Fruit fly (Drosophila melanogaster) whole organism, embryonic: ENCODE results near the gene Agpat3.

Source experiments
- CG10543 ChIP-seq: fragments of 200-800 bp; sonication (Bioruptor generic); optimal IDR thresholded peaks from 3 replicates; lab custom pipeline; 2017; ENCODE audit warnings: missing biosample characterization, mild to moderate bottlenecking, missing genetic modification characterization, moderate library complexity
- CG10979 ChIP-seq: fragments of 200-800 bp; sonication (Bioruptor generic); optimal IDR thresholded peaks from 2 replicates; lab custom pipeline; 2018; ENCODE audit warnings: missing biosample characterization, mild to moderate bottlenecking, missing genetic modification characterization, moderate library complexity
- CG11695 ChIP-seq: fragments of 200-800 bp; sonication (Bioruptor generic); IDR thresholded peaks from 3 replicates; pipeline ENCODE4 v1.3.6; 2022; ENCODE audit warnings: missing biosample characterization, missing genetic modification characterization
- CG12219 ChIP-seq: fragments of 200-800 bp; sonication (Bioruptor generic); optimal IDR thresholded peaks from 3 replicates; lab custom pipeline; 2018; ENCODE audit warnings: missing biosample characterization, mild to moderate bottlenecking, missing genetic modification characterization
- CG12942 ChIP-seq: fragments of 200-800 bp; sonication (Bioruptor generic); optimal IDR thresholded peaks from 3 replicates; lab custom pipeline; 2016; ENCODE audit warnings: missing biosample characterization, missing genetic modification characterization
- CG14667 ChIP-seq: fragments of 200-800 bp; sonication (Bioruptor generic); IDR thresholded peaks from 2 replicates; pipeline ENCODE4 v1.3.6; 2022; ENCODE audit warnings: missing biosample characterization, missing genetic modification characterization
- CG14710 ChIP-seq: fragments of 200-800 bp; sonication (Bioruptor generic); optimal IDR thresholded peaks from 3 replicates; lab custom pipeline; 2019; ENCODE audit warnings: missing biosample characterization, mild to moderate bottlenecking, missing genetic modification characterization, moderate library complexity
- CG31441 ChIP-seq: fragments of 200-800 bp; sonication (Bioruptor generic); IDR thresholded peaks from 2 replicates; pipeline ENCODE4 v1.3.6; 2022; ENCODE audit warnings: missing biosample characterization, missing genetic modification characterization
- CG32767 ChIP-seq: fragments of 200-800 bp; sonication (Bioruptor generic); IDR thresholded peaks from 2 replicates; pipeline ENCODE4 v1.3.6; 2022; ENCODE audit warnings: missing biosample characterization, missing genetic modification characterization
- CG3281 ChIP-seq: fragments of 200-800 bp; sonication (Bioruptor generic); optimal IDR thresholded peaks from 3 replicates; lab custom pipeline; 2017; ENCODE audit warnings: missing biosample characterization, mild to moderate bottlenecking, missing genetic modification characterization
- CG3407 ChIP-seq: fragments of 200-800 bp; sonication (Bioruptor generic); optimal IDR thresholded peaks from 2 replicates; lab custom pipeline; 2018; ENCODE audit warnings: missing biosample characterization, mild to moderate bottlenecking, missing genetic modification characterization
- CG4328 ChIP-seq: fragments of 200-800 bp; sonication (Bioruptor generic); optimal IDR thresholded peaks from 3 replicates; lab custom pipeline; 2017; ENCODE audit warnings: missing biosample characterization, missing genetic modification reagents, missing genetic modification characterization
- CG6683 ChIP-seq: fragments of 200-800 bp; sonication (Bioruptor generic); optimal IDR thresholded peaks from 2 replicates; lab custom pipeline; 2017; ENCODE audit warnings: missing biosample characterization, mild to moderate bottlenecking, missing genetic modification characterization, missing genetic modification reagents
- CG6791 ChIP-seq: fragments of 200-800 bp; sonication (Bioruptor generic); IDR thresholded peaks from 3 replicates; pipeline ENCODE4 v1.3.6; 2022; ENCODE audit warnings: missing biosample characterization, missing genetic modification characterization; ENCODE audit not compliant: partially characterized antibody
- CG8290 ChIP-seq, 3 experiments: fragments of 200-800 bp; sonication (Bioruptor generic); optimal IDR thresholded peaks; 2 replicates each; lab custom pipeline; 2016 to 2019; ENCODE audit warnings: missing biosample characterization in 3 of 3, missing genetic modification characterization in 3 of 3, mild to moderate bottlenecking in 2 of 3, moderate library complexity in 1 of 3
- CG9727 ChIP-seq: fragments of 200-800 bp; sonication (Bioruptor generic); optimal IDR thresholded peaks from 3 replicates; lab custom pipeline; 2017; ENCODE audit warnings: missing biosample characterization, mild to moderate bottlenecking, missing genetic modification characterization
- D19A ChIP-seq: fragments of 200-800 bp; optimal IDR thresholded peaks from 3 replicates; lab custom pipeline; 2019; ENCODE audit warnings: missing biosample characterization, mild to moderate bottlenecking, missing genetic modification characterization, moderate library complexity
- E2f2 ChIP-seq: fragments of 200-800 bp; sonication (Bioruptor generic); IDR thresholded peaks from 2 replicates; pipeline ENCODE4 v1.3.6; 2022; ENCODE audit warnings: missing biosample characterization, missing genetic modification characterization
- Elba2 ChIP-seq: fragments of 200-800 bp; sonication (Bioruptor generic); optimal IDR thresholded peaks from 3 replicates; lab custom pipeline; 2016; ENCODE audit warnings: missing biosample characterization, missing genetic modification characterization
- H2.0 ChIP-seq: fragments of 200-800 bp; sonication (Bioruptor generic); IDR thresholded peaks from 2 replicates; pipeline ENCODE4 v1.3.6; 2022; ENCODE audit warnings: missing biosample characterization, missing genetic modification characterization
- Hmr ChIP-seq: fragments of 200-800 bp; sonication (Bioruptor generic); optimal IDR thresholded peaks from 3 replicates; lab custom pipeline; 2017; ENCODE audit warnings: mild to moderate bottlenecking, missing biosample characterization, missing genetic modification reagents, missing genetic modification characterization
- MBD-R2 ChIP-seq: fragments of 200-800 bp; sonication (Bioruptor generic); IDR thresholded peaks from 2 replicates; pipeline ENCODE4 v1.3.6; 2022; ENCODE audit warnings: missing biosample characterization, missing genetic modification characterization
- Scr ChIP-seq: fragments of 200-800 bp; sonication (Bioruptor generic); IDR thresholded peaks from 2 replicates; pipeline ENCODE4 v1.3.6; 2022; ENCODE audit warnings: missing biosample characterization, missing genetic modification characterization; ENCODE audit not compliant: partially characterized antibody
- Taf1 ChIP-seq: fragments of 200-800 bp; sonication (Bioruptor generic); IDR thresholded peaks from 2 replicates; pipeline ENCODE4 v1.3.6; 2022; ENCODE audit warnings: missing biosample characterization, missing genetic modification characterization
- Tbp ChIP-seq: fragments of >200 bp; optimal IDR thresholded peaks from 2 replicates; lab custom pipeline; 2018; ENCODE audit warnings: missing biosample characterization, missing genetic modification characterization
- Trl ChIP-seq, 3 experiments: fragments of >200 bp in 2 of 3; fragments of 200-800 bp in 1 of 3; sonication (Bioruptor generic) in 1 of 3; optimal IDR thresholded peaks; 2 replicates in 1 of 3; 3 replicates in 2 of 3; lab custom pipeline; 2016 to 2017; ENCODE audit warnings: missing biosample characterization in 1 of 3, missing genetic modification characterization in 1 of 3
- abd-A ChIP-seq: fragments of 200-800 bp; sonication (Bioruptor generic); optimal IDR thresholded peaks from 3 replicates; lab custom pipeline; 2019; ENCODE audit warnings: missing biosample characterization, mild to moderate bottlenecking, missing genetic modification characterization, moderate library complexity
- amos ChIP-seq: fragments of 200-800 bp; sonication (Bioruptor generic); IDR thresholded peaks from 2 replicates; pipeline ENCODE4 v1.3.6; 2022; ENCODE audit warnings: missing biosample characterization, missing genetic modification characterization; ENCODE audit not compliant: partially characterized antibody
- ara ChIP-seq: fragments of 200-800 bp; sonication (Bioruptor generic); IDR thresholded peaks from 2 replicates; pipeline ENCODE4 v1.3.6; 2022; ENCODE audit warnings: missing biosample characterization, missing genetic modification characterization
- chinmo ChIP-seq: fragments of 200-800 bp; sonication (Bioruptor generic); IDR thresholded peaks from 4 replicates; pipeline ENCODE4 v1.3.6; 2022; ENCODE audit warnings: missing biosample characterization, missing genetic modification characterization; ENCODE audit not compliant: partially characterized antibody
- corto ChIP-seq: fragments of 200-800 bp; sonication (Bioruptor generic); optimal IDR thresholded peaks from 2 replicates; lab custom pipeline; 2016; ENCODE audit warnings: missing biosample characterization, mild to moderate bottlenecking, missing genetic modification characterization, moderate library complexity
- dimm ChIP-seq: fragments of 200-800 bp; sonication (Bioruptor generic); IDR thresholded peaks from 2 replicates; pipeline ENCODE4 v1.3.6; 2022; ENCODE audit warnings: missing biosample characterization, missing genetic modification characterization
- ems ChIP-seq: fragments of 200-800 bp; sonication (Bioruptor generic); optimal IDR thresholded peaks from 3 replicates; lab custom pipeline; 2016; ENCODE audit warnings: missing biosample characterization, missing genetic modification characterization
- fd96Cb ChIP-seq: fragments of 200-800 bp; sonication (Bioruptor generic); optimal IDR thresholded peaks from 2 replicates; lab custom pipeline; 2018; ENCODE audit warnings: missing biosample characterization, mild to moderate bottlenecking, missing genetic modification characterization, moderate library complexity
- gfzf ChIP-seq: fragments of 200-800 bp; sonication (Bioruptor generic); optimal IDR thresholded peaks from 2 replicates; lab custom pipeline; 2016; ENCODE audit warnings: missing biosample characterization, mild to moderate bottlenecking, missing genetic modification characterization, moderate library complexity
- grn ChIP-seq: fragments of 200-800 bp; sonication (Bioruptor generic); optimal IDR thresholded peaks from 3 replicates; lab custom pipeline; 2017; ENCODE audit warnings: missing biosample characterization, missing genetic modification characterization
- kni ChIP-seq: fragments of 200-800 bp; sonication (Bioruptor generic); optimal IDR thresholded peaks from 3 replicates; lab custom pipeline; 2017; ENCODE audit warnings: mild to moderate bottlenecking, missing biosample characterization, missing genetic modification reagents, missing genetic modification characterization
- luna ChIP-seq: fragments of 200-800 bp; sonication (Bioruptor generic); optimal IDR thresholded peaks from 2 replicates; lab custom pipeline; 2016; ENCODE audit warnings: missing biosample characterization, missing genetic modification characterization
- nerfin-1 ChIP-seq: fragments of 200-800 bp; sonication (Bioruptor generic); optimal IDR thresholded peaks from 3 replicates; lab custom pipeline; 2019; ENCODE audit warnings: missing biosample characterization, mild to moderate bottlenecking, missing genetic modification characterization, moderate library complexity
- ranshi ChIP-seq: fragments of 200-800 bp; sonication (Bioruptor generic); IDR thresholded peaks from 2 replicates; pipeline ENCODE4 v1.3.6; 2022; ENCODE audit warnings: missing biosample characterization, missing genetic modification characterization
- sens ChIP-seq: fragments of 200-800 bp; sonication (Bioruptor generic); peaks from one replicate; lab custom pipeline; 2016; ENCODE audit warnings: missing biosample characterization, missing genetic modification characterization
- seq ChIP-seq: fragments of 200-800 bp; sonication (Bioruptor generic); IDR thresholded peaks from 2 replicates; pipeline ENCODE4 v1.3.6; 2022; ENCODE audit warnings: missing biosample characterization, missing genetic modification characterization
- ssp ChIP-seq: fragments of 200-800 bp; sonication (Bioruptor generic); IDR thresholded peaks from 2 replicates; pipeline ENCODE4 v1.3.6; 2022; ENCODE audit warnings: missing biosample characterization, missing genetic modification characterization
- stwl ChIP-seq: fragments of 200-800 bp; sonication (Bioruptor generic); optimal IDR thresholded peaks from 3 replicates; lab custom pipeline; 2018; ENCODE audit warnings: missing biosample characterization, mild to moderate bottlenecking, missing genetic modification characterization, moderate library complexity
- tap ChIP-seq: fragments of 200-800 bp; optimal IDR thresholded peaks from 3 replicates; lab custom pipeline; 2019; ENCODE audit warnings: missing biosample characterization, mild to moderate bottlenecking, missing genetic modification characterization, moderate library complexity
- toy ChIP-seq: fragments of 200-800 bp; sonication (Bioruptor generic); IDR thresholded peaks from 2 replicates; pipeline ENCODE4 v1.3.6; 2022; ENCODE audit warnings: missing biosample characterization, missing genetic modification characterization
- vvl ChIP-seq: fragments of 200-800 bp; sonication (Bioruptor generic); IDR thresholded peaks from 2 replicates; pipeline ENCODE4 v1.3.6; 2022; ENCODE audit warnings: missing biosample characterization, missing genetic modification characterization
- yki ChIP-seq: fragments of >200 bp; optimal IDR thresholded peaks from 3 replicates; lab custom pipeline; 2018

The Agpat3 gene

dm6 chr3L:16407815-16408608, 22.3 kb upstream of the Agpat3 start (continued):
- TF ChIP-seq CG6791 (GFP tag; lab: Robert Waterston, UW) (peak; percentile 56; the same call in 1 of the 3 replicates), CG4328 (peak; percentile 13), CG3281 (no peak), Trl (optimal IDR thresholded peaks at IDR 0.05; lab: Kevin White, UChicago) (peak; percentile 72 to 76), Trl (GFP tag; optimal IDR thresholded peaks at IDR 0.05; lab: Kevin White, UChicago) (no peak), ssp (GFP tag; lab: Robert Waterston, UW) (no peak), CG12942 (GFP tag; lab: Kevin White, UChicago) (no peak), Taf1 (no peak), sens (GFP tag; lab: Kevin White, UChicago) (peak; percentile 85), nerfin-1 (tag; lab: Kevin White, UChicago) (peak; percentile 44), CG9727 (GFP tag; lab: Kevin White, UChicago) (peak; percentile 18), D19A (tag; lab: Kevin White, UChicago) (no peak), Tbp (no peak), ranshi (no peak), grn (GFP tag; lab: Kevin White, UChicago) (no peak), kni (GFP tag; lab: Kevin White, UChicago) (peak; percentile 89), CG6683 (GFP tag; lab: Kevin White, UChicago) (no peak), seq (GFP tag; lab: Robert Waterston, UW) (peak; percentile 49; the same call in 1 of the 2 replicates), MBD-R2 (0 out of 2 replicates have a peak, but pooled peaks have one; percentile 13), gfzf (no peak), CG8290 (GFP tag; optimal IDR thresholded peaks at IDR 0.05; lab: Kevin White, UChicago) (peak; percentile 76), CG8290 (tag; optimal IDR thresholded peaks at IDR 0.05; lab: Kevin White, UChicago) (peak in 1 of 2 experiments; percentile 18), CG31441 (GFP tag; lab: Robert Waterston, UW) (no peak), yki (lab: Kevin White, UChicago) (peak; percentile 60), luna (no peak), ems (no peak), CG3407 (GFP tag; lab: Kevin White, UChicago) (no peak), CG10543 (GFP tag; lab: Kevin White, UChicago) (peak; percentile 25), vvl (GFP tag; lab: Robert Waterston, UW) (peak; percentile 55; the same call in 1 of the 2 replicates), ara (GFP tag; lab: Robert Waterston, UW) (0 out of 2 replicates have a peak, but pooled peaks have one; percentile 36), CG10979 (tag; lab: Kevin White, UChicago) (peak; percentile 49), Scr (GFP tag; lab: Robert Waterston, UW) (no peak), abd-A (tag; lab: Kevin White, UChicago) (peak; percentile 74), Hmr (GFP tag; lab: Kevin White, UChicago) (no peak), CG11695 (no peak), amos (GFP tag; lab: Robert Waterston, UW) (0 out of 2 replicates have a peak, but pooled peaks have one; percentile 17), corto (GFP tag; lab: Kevin White, UChicago) (peak; percentile 5), CG12219 (peak; percentile 1), fd96Cb (tag; lab: Kevin White, UChicago) (no peak), chinmo (GFP tag; lab: Robert Waterston, UW) (peak; percentile 56; the same call in 1 of the 4 replicates), Elba2 (GFP tag; lab: Kevin White, UChicago) (peak; percentile 83), CG32767 (GFP tag; lab: Robert Waterston, UW) (peak; percentile 35), E2f2 (GFP tag; lab: Robert Waterston, UW) (no peak), tap (tag; lab: Kevin White, UChicago) (no peak), CG14667 (no peak), CG14710 (tag; lab: Kevin White, UChicago) (peak; percentile 99), stwl (peak; percentile 98), toy (GFP tag; lab: Robert Waterston, UW) (no peak), H2.0 (no peak), dimm (GFP tag; lab: Robert Waterston, UW) (no peak)
